Fruit fly (Drosophila melanogaster): ENCODE data around the gene RluA-2.
A peak's percentile ranks its signal among the peaks of the same experiment; 100 is the strongest.

The RluA-2 gene

dm6 chr2L:10503356-10503977 lies 26.6 kb downstream of the RluA-2 start:
- TF ChIP-seq CG17801 (GFP tag; optimal IDR thresholded peaks at IDR 0.05; ENCODE audit: partially characterized antibody) = no peak

dm6 chr2L:10504895-10505294 lies 28.0 kb downstream of the RluA-2 start:
- no peak for TF ChIP-seq CG17801 (GFP tag; optimal IDR thresholded peaks at IDR 0.05; ENCODE audit: partially characterized antibody)

DNA sequence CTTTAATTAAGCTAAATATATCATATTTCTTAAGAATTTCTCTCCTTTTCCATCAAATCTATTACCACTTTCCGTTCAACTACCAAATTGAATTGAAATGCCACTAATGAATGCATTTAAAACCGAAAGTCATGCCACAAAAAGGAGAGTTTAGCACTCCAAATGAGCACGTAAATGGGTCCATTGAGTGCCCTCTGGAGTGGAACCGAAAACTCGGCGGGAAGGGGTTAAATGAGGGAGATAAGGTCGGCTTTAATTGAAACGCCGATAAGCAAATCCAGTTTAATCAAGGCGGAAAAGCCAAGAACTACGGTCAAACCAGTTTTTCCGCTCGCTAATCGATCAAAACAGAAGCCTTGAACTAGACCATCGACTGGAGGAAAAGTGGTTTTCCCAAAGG lies 28.5 kb downstream of the RluA-2 start:
- TF ChIP-seq CG17801 (GFP tag; optimal IDR thresholded peaks at IDR 0.05; ENCODE audit: partially characterized antibody) = no peak

- TF ChIP-seq CG17801 (GFP tag; optimal IDR thresholded peaks at IDR 0.05; ENCODE audit: partially characterized antibody) = peak; percentile 33
Observed at dm6 chr2L:10506557-10507252, 29.8 kb downstream of the RluA-2 start, which contains the start of the genes Myo31DF and CG6094. Gene Myo31DF (minus strand): TSS chr2L:10506779. Gene CG6094 (plus strand): TSS chr2L:10507081.

DNA sequence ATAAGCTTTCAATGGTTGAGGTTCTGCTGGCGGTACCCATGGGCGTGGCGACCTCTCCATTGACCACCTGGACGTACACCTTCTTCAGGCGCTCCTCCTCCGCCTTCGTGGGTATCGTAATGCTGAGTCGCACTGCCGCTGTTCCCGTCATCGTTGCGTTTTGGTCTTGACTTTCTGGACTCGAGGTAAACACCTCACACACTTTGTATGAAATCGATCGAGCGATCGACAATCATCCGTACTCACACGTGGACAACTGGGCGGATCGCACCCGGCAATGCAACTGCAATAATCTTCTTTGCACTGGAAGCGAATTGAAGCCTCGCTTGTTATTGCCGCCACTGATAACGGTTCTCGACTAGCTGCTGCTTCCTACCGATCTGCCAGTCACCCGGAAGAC lies 33.2 kb downstream of the RluA-2 start, which contains the start of gene CG7384:
Gene CG7384 (minus strand): TSS at position 366 of the 400 bp plus-strand sequence.
- TF ChIP-seq CG17801 (GFP tag; optimal IDR thresholded peaks at IDR 0.05; ENCODE audit: partially characterized antibody) = no peak

DNA sequence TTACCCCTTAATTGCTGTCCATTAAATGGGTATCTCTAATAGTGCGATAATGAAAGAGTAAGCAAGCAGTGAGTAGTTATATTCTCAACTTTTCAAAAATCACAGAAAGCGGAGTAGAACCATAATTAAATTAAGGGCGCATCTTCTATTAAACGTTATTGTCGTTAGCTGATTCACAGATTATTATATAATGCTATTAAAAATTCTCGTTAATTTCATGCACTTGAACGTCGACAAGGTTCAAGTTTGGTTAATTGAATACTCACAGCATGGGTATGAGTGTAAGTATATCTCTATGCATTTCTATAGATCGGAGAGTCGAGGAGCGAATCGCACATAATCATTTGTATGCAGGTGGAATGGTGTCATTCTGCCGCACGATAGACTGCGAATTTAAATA lies 34.0 kb downstream of the RluA-2 start:
- no peak for TF ChIP-seq CG17801 (GFP tag; optimal IDR thresholded peaks at IDR 0.05; ENCODE audit: partially characterized antibody)

DNA sequence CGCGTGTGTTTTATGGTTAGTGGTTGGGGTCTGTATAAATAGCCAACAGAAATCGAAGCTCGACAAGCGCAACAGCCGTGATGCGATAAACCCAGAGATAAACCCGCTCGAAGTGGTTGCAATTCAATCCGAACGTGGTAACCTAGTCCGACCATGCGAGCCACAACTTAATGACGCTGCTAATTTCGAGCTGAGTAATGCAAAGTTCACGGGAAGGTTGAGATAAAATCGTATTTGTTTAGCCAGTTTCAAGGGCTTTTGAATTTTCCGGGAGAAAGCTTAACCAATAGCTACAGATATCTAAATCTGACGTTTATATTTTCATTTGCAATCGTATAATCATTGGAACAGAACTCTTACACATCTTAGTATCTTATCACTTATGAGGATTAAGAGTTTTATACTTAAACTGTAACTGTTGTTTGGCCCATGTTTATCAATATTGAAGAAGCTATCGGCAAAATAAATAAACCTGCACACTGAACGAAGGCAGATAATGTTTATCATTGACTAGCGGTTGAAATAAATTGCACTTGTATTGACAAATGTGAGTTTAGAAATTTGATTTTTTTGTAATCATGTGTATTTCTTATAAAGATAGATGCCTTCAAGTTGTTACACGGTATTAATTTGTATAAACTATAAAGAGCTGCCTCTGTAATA lies 37.1 kb downstream of the RluA-2 start:
- TF ChIP-seq CG17801 (GFP tag; optimal IDR thresholded peaks at IDR 0.05; ENCODE audit: partially characterized antibody) = no peak

DNA sequence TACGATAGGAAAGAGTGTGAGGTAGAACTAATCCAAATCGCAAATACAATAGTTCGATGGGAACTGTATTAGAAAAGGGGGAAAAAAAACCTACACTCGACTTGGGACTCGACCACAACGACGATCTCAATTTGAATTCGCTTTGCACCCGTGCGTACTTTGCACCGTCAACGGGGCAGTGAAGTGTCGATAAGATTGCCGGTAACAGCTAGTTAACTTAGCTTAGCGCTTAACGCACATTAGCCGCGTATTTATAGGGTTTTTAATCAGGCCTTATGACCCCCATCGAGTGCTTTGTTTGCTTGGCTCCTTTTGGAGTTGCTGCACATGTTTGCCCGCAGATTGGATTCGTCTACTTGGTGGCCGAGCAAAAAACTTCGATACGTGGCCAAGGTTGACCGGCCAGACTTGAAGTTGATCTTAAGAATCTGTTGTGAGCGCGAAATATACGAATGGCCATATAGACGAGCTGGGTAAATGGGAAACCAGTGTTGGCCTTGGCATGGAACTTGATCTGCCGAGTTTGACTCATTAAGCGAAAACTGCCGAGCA lies 37.8 kb downstream of the RluA-2 start:
- TF ChIP-seq CG17801 (GFP tag; optimal IDR thresholded peaks at IDR 0.05; ENCODE audit: partially characterized antibody) = no peak

DNA sequence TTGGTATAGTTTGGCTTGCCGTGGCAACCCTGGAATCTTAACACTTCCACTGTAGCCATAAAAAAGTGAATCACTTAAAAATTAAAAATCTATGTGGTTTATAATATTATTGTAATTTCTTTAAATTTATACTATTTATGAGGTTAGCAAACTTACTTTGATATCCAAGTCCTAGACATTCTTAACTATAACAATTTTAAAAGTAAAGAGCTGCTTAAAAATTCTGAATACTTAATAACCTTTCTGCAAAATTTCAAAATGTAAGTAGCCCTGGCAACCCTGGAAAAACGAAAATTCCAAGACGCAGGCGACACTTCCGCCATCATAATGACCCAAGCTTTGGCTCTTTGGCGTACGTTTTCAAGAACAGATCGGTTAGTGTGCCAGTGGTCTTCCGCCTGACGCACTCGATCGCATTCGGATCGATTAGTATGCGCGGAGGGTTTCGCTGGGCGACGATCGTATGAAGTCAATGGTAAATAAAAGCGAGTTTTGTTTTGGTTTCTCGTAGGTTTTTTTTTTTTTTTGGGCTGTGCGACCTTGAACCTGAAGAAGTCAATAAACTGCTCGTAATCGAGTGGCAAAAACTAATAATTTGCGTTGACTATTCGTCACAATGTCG lies 38.8 kb downstream of the RluA-2 start:
- TF ChIP-seq CG17801 (GFP tag; optimal IDR thresholded peaks at IDR 0.05; ENCODE audit: partially characterized antibody) = no peak

- no peak for TF ChIP-seq CG17801 (GFP tag; optimal IDR thresholded peaks at IDR 0.05; ENCODE audit: partially characterized antibody)
Observed at dm6 chr2L:10516470-10517048, 39.7 kb downstream of the RluA-2 start.

DNA sequence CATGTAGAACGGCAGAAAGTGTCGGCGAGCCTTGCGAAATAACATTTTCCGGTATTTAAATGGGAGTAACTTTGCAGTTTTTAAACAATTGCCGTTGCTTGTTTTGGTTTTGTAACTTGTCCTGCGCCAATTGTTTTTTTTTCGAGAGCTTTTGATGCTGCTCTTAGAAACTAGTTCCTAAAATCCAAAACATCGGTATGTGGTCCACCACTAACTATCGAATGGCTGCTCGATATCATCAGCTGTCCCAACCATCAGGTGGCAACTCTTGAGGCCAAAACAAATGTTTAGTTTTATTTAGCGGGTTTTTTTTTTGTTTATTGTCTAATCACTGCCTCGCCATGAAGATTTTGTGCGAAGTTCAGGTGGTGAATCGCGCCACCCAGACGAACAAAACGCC lies 40.2 kb downstream of the RluA-2 start, which contains the start of the genes Fatp1 and Lrr47:
Gene Fatp1 (minus strand): TSS at position 134 of the 400 bp plus-strand sequence.
Gene Lrr47 (plus strand): TSS at position 251 of the 400 bp plus-strand sequence.
- no peak for TF ChIP-seq CG17801 (GFP tag; optimal IDR thresholded peaks at IDR 0.05; ENCODE audit: partially characterized antibody)

DNA sequence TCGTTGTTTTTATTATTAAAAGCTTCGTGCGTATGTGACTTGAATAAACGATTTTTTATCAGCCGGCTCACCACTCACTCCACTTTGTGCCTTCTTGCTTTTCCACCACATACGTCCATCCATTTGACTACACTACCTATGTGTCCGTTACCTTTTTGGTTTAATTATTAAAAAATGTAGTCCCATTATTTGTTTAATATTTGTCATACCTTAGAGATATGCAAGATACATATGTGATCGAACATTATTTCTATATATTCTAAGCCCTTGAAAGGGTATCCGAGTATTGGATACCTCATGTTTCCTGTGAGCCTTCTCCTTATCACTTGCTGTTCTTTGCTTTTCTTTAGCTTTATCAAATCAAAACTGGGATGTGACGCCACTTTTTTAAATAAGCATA lies 42.4 kb downstream of the RluA-2 start:
- no peak for TF ChIP-seq CG17801 (GFP tag; optimal IDR thresholded peaks at IDR 0.05; ENCODE audit: partially characterized antibody)

dm6 chr2L:10522174-10522893 lies 45.5 kb downstream of the RluA-2 start:
- TF ChIP-seq CG17801 (GFP tag; optimal IDR thresholded peaks at IDR 0.05; ENCODE audit: partially characterized antibody) = no peak

DNA sequence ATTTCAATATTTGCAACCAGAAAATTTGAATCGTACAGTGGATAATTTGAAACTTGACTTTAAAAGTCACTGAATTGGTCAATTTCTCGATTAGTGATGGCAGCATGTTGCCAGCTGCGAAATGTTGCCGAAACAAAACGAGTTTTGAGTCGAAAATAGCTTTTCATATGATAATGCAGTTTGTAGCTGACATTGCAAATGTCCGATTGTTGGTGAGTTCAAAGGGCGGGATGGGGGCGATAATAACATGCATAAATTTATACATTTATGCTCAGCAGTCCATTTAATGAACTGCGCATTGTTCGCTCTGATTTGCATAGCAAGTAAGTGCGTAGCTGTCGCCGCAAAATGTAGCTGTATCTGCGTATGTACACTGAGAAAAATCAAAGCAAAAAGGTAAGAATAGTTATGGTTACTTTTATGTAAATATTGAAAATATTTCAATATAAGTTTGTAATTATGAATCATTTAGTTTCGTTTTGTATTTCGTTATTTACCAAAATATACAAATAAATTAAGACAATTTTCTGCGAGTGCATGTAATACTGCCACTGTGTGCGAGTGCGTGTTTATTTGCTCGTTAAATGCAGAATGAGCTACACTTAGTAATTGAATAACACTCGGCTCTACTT lies 50.2 kb downstream of the RluA-2 start, which contains the start of gene Lip4:
Gene Lip4 (plus strand): TSS at position 620 of the 632 bp plus-strand sequence.
- peak; percentile 86 for TF ChIP-seq CG17801 (GFP tag; optimal IDR thresholded peaks at IDR 0.05; ENCODE audit: partially characterized antibody)

Measured in ovary, adult (tissue).